Worm (Caenorhabditis elegans) whole organism, late embryonic: ENCODE results near the gene srb-19.

ENCODE experiments used
- C38D4.7 ChIP-seq: fragments of 200-800 bp; sonication (Bioruptor generic); optimal IDR thresholded peaks from 2 replicates; lab custom pipeline; 2018; ENCODE audit warnings: mild to moderate bottlenecking, missing genetic modification characterization, moderate library complexity, missing compliant biosample characterization
- F13H6.1 ChIP-seq: sonication (generic microtip); optimal IDR thresholded peaks from 2 replicates; lab custom pipeline; 2016; ENCODE audit warnings: missing genetic modification characterization, missing compliant biosample characterization
- K09A11.1 ChIP-seq: sonication (generic microtip); optimal IDR thresholded peaks from 2 replicates; lab custom pipeline; 2017; ENCODE audit warnings: antibody characterized with exemption, mild to moderate bottlenecking, missing genetic modification characterization, missing compliant biosample characterization; ENCODE audit not compliant: insufficient read depth
- T23F11.4 ChIP-seq: fragments of 200-800 bp; sonication (Bioruptor generic); optimal IDR thresholded peaks from 2 replicates; lab custom pipeline; 2018; ENCODE audit warnings: mild to moderate bottlenecking, missing genetic modification characterization, missing compliant biosample characterization
- Y22D7AL.16 ChIP-seq: sonication (generic microtip); optimal IDR thresholded peaks from 2 replicates; lab custom pipeline; 2016; ENCODE audit warnings: missing genetic modification characterization, missing compliant biosample characterization
- ahr-1 ChIP-seq: sonication (generic microtip); optimal IDR thresholded peaks from 2 replicates; lab custom pipeline; 2016; ENCODE audit warnings: missing genetic modification characterization, missing compliant biosample characterization
- ama-1 ChIP-seq: fragments of 150-350 bp; optimal IDR thresholded peaks from 2 replicates; lab custom pipeline; 2014
- ceh-19 ChIP-seq: fragments of 200-800 bp; sonication (Bioruptor generic); optimal IDR thresholded peaks from 2 replicates; lab custom pipeline; 2018; ENCODE audit warnings: mild to moderate bottlenecking, missing genetic modification characterization, missing compliant biosample characterization
- ceh-22 ChIP-seq: sonication (generic microtip); optimal IDR thresholded peaks from 2 replicates; lab custom pipeline; 2017; ENCODE audit warnings: missing biosample characterization, missing genetic modification characterization
- ceh-34 ChIP-seq: sonication (generic microtip); optimal IDR thresholded peaks from 2 replicates; lab custom pipeline; 2016; ENCODE audit warnings: mild to moderate bottlenecking, missing genetic modification characterization, missing compliant biosample characterization
- ceh-45 ChIP-seq: fragments of 200-800 bp; sonication (Bioruptor generic); IDR thresholded peaks from 2 replicates; pipeline ENCODE4 v1.3.6; 2022; ENCODE audit warnings: missing genetic modification reagents, missing genetic modification characterization, missing compliant biosample characterization
- ceh-48 ChIP-seq: sonication (generic microtip); optimal IDR thresholded peaks from 2 replicates; lab custom pipeline; 2016; ENCODE audit warnings: missing genetic modification characterization, inconsistent platforms, missing compliant biosample characterization
- ceh-9 ChIP-seq: sonication (generic microtip); optimal IDR thresholded peaks from 2 replicates; lab custom pipeline; 2016; ENCODE audit warnings: mild to moderate bottlenecking, missing genetic modification characterization, inconsistent platforms, missing compliant biosample characterization
- che-1 ChIP-seq: sonication (generic microtip); optimal IDR thresholded peaks from 2 replicates; lab custom pipeline; 2016; ENCODE audit warnings: mild to moderate bottlenecking, missing genetic modification characterization, missing compliant biosample characterization
- eyg-1 ChIP-seq: sonication (generic microtip); optimal IDR thresholded peaks from 2 replicates; lab custom pipeline; 2016; ENCODE audit warnings: missing genotype, missing genetic modification characterization, missing compliant biosample characterization
- fax-1 ChIP-seq: sonication (generic microtip); optimal IDR thresholded peaks from 2 replicates; lab custom pipeline; 2016; ENCODE audit warnings: missing genotype, missing genetic modification characterization, missing compliant biosample characterization
- gmeb-2 ChIP-seq: sonication (generic microtip); optimal IDR thresholded peaks from 2 replicates; lab custom pipeline; 2016; ENCODE audit warnings: missing genetic modification characterization, inconsistent platforms, missing compliant biosample characterization
- hlh-13 ChIP-seq: fragments of 200-800 bp; sonication (Bioruptor generic); optimal IDR thresholded peaks from 2 replicates; lab custom pipeline; 2018; ENCODE audit warnings: mild to moderate bottlenecking, missing genetic modification characterization, missing compliant biosample characterization
- hlh-15 ChIP-seq: sonication (generic microtip); optimal IDR thresholded peaks from 2 replicates; lab custom pipeline; 2016; ENCODE audit warnings: missing genetic modification characterization, missing compliant biosample characterization
- hlh-30 ChIP-seq: sonication (generic microtip); optimal IDR thresholded peaks from 2 replicates; lab custom pipeline; 2017; ENCODE audit warnings: antibody characterized with exemption, missing genetic modification characterization, missing compliant biosample characterization; ENCODE audit not compliant: insufficient read depth
- mec-3 ChIP-seq: sonication (generic microtip); optimal IDR thresholded peaks from 2 replicates; lab custom pipeline; 2016; ENCODE audit warnings: borderline replicate concordance, missing genetic modification characterization, missing compliant biosample characterization
- nhr-11 ChIP-seq: fragments of 150-350 bp; optimal IDR thresholded peaks from 2 replicates; lab custom pipeline; 2014; ENCODE audit warnings: missing biosample characterization, missing genetic modification characterization
- odd-2 ChIP-seq: sonication (generic microtip); optimal IDR thresholded peaks from 2 replicates; lab custom pipeline; 2017; ENCODE audit warnings: antibody characterized with exemption, mild to moderate bottlenecking, missing genetic modification characterization, missing compliant biosample characterization
- pha-2 ChIP-seq: sonication (generic microtip); optimal IDR thresholded peaks from 2 replicates; lab custom pipeline; 2017; ENCODE audit warnings: mild to moderate bottlenecking, missing genetic modification characterization, missing compliant biosample characterization
- pqm-1 ChIP-seq: sonication (generic microtip); optimal IDR thresholded peaks from 2 replicates; lab custom pipeline; 2016; ENCODE audit warnings: missing genetic modification characterization, missing compliant biosample characterization
- sdc-2 ChIP-seq: sonication (generic microtip); optimal IDR thresholded peaks from 2 replicates; lab custom pipeline; 2016; ENCODE audit warnings: missing genotype, missing genetic modification characterization, missing compliant biosample characterization
- sox-4 ChIP-seq: sonication (generic microtip); optimal IDR thresholded peaks from 2 replicates; lab custom pipeline; 2017; ENCODE audit warnings: mild to moderate bottlenecking, missing genetic modification characterization, inconsistent platforms, missing compliant biosample characterization
- syd-9 ChIP-seq: sonication (generic microtip); optimal IDR thresholded peaks from 2 replicates; lab custom pipeline; 2016; ENCODE audit warnings: mild to moderate bottlenecking, missing genetic modification characterization, moderate library complexity, missing compliant biosample characterization
- tbx-2 ChIP-seq: sonication (generic microtip); optimal IDR thresholded peaks from 2 replicates; lab custom pipeline; 2016; ENCODE audit warnings: missing genetic modification characterization, missing compliant biosample characterization
- unc-42 ChIP-seq: sonication (generic microtip); optimal IDR thresholded peaks from 2 replicates; lab custom pipeline; 2016; ENCODE audit warnings: missing genotype, missing genetic modification characterization, missing compliant biosample characterization
- unc-55 ChIP-seq: sonication (generic microtip); optimal IDR thresholded peaks from 2 replicates; lab custom pipeline; 2017; ENCODE audit warnings: missing biosample characterization, missing genetic modification reagents, missing genetic modification characterization
- zip-5 ChIP-seq: sonication (generic microtip); optimal IDR thresholded peaks from 2 replicates; lab custom pipeline; 2016; ENCODE audit warnings: missing genetic modification characterization, missing compliant biosample characterization

The srb-19 gene

DNA sequence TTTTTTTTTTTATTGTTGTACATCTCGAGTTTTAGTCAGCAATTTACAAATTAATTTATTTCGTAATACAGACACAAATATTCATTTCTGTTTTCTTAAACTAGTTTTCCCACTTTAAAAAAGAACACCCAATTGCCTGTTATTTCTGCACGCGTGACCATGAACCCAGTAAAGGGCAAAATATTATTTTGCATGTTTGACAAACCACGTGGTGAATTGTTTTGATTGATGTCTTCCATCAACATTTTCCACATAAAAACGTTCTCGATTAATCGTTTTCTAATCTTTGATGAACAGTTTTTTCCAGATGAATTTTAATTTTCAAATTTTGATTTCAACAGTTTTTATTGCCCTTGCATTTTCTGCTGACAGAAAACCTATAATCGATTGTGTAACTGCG is 5.7 kb upstream of the srb-19 start, which contains the start of gene C54F6.18:
TSS of gene C54F6.18 (plus strand) at position 301 of the 400 bp plus-strand sequence.
- TF ChIP-seq ceh-9 (tag; lab: Kevin White, UChicago) (no peak), sox-4 (tag; lab: Kevin White, UChicago) (no peak), che-1 (tag; lab: Kevin White, UChicago) (no peak), hlh-15 (tag; lab: Kevin White, UChicago) (no peak), sdc-2 (tag; lab: Kevin White, UChicago) (no peak), unc-55 (GFP tag; lab: Kevin White, UChicago) (no peak), ceh-34 (tag; lab: Kevin White, UChicago) (no peak)

DNA sequence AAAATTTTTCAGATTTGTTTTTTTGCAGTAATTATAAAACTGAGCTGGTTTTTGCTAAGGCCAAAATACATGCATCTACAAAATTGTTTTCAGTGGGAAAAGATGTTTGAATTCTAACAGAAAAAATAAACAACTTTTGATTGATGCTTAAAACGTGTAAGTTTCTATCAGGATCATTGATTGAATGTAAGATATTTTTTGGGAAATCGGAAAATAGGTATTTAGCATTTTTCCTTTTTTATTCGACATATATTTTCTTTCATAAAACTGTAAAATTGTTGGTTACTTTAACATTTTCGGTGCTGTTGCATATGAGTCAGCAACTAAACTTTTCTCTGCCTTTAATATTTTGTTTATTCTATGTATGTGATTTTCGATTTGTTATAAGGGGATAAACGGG is 4.5 kb upstream of the srb-19 start, which contains the start of gene C54F6.20:
TSS of gene C54F6.20 (plus strand) at position 301 of the 400 bp plus-strand sequence.
- no peak for TF ChIP-seq K09A11.1 (tag; lab: Kevin White, UChicago)
- no peak for TF ChIP-seq ama-1
- TF ChIP-seq zip-5 (tag; lab: Kevin White, UChicago): no peak
- TF ChIP-seq, all 69 proteins: peak for 0

DNA sequence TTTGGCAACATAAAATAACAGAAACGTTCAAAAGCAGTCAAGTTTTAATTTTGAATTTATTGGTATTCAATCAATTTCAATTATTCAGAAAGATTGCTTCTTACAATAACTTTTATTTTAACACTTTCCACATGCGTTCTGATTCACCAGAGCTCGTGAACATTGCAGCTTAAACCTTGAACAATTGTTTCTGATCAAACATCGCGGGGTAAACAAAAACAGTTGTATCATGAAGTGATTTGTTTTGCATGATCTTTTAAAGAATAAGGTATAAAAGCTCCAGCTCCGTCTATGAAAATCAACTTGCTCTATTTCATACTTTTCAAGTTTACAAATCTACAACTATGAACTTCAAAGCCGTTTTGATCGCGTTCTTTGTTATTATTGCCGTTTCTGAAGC is 3.4 kb upstream of the srb-19 start, which contains the start of gene C54F6.6:
TSS of gene C54F6.6 (plus strand) at position 301 of the 400 bp plus-strand sequence.
- TF ChIP-seq syd-9 (tag; lab: Kevin White, UChicago): no peak
- TF ChIP-seq ceh-48 (tag; lab: Kevin White, UChicago): no peak
- no peak for TF ChIP-seq unc-42 (tag; lab: Kevin White, UChicago)
- no peak for TF ChIP-seq gmeb-2 (tag; lab: Kevin White, UChicago)
- no peak for TF ChIP-seq fax-1
- TF ChIP-seq odd-2 (tag; lab: Kevin White, UChicago): no peak
- TF ChIP-seq ama-1: no peak
- no peak for TF ChIP-seq K09A11.1 (tag; lab: Kevin White, UChicago)
- TF ChIP-seq mec-3: no peak
- no peak for TF ChIP-seq ceh-34 (tag; lab: Kevin White, UChicago)
- no peak for TF ChIP-seq eyg-1 (tag; lab: Kevin White, UChicago)
- TF ChIP-seq pqm-1 (tag; lab: Kevin White, UChicago): no peak
- TF ChIP-seq nhr-11 (tag; lab: Kevin White, UChicago): no peak
- no peak for TF ChIP-seq C38D4.7
- no peak for TF ChIP-seq tbx-2 (tag; lab: Kevin White, UChicago)
- TF ChIP-seq ceh-22 (tag; lab: Kevin White, UChicago): no peak
- no peak for TF ChIP-seq T23F11.4
- no peak for TF ChIP-seq zip-5 (tag; lab: Kevin White, UChicago)
- no peak for TF ChIP-seq hlh-13 (GFP tag; lab: Kevin White, UChicago)
- no peak for TF ChIP-seq pha-2 (tag; lab: Kevin White, UChicago)

DNA sequence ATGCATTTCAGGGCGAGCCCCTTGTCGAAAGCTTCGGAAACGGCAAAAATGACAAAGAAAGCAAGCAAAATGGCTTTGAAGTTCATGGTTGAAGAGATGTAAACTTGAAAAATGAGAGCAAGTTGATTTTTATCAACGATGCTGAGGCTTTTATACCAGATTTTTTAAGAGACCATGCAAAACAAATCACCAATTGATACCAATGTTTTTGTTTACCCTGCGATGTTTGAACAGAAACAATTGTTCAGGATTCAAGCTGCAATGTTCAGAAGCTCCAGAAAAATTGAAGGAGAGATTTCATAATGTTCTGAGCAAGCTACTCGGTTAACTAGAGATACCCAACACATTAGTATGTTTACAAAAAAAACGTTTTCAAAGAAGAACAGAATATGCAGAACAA is 2.3 kb upstream of the srb-19 start, which contains the start of gene C54F6.15:
TSS of gene C54F6.15 (minus strand) at position 101 of the 400 bp plus-strand sequence.
- TF ChIP-seq mec-3 (no peak), F13H6.1 (no peak), ceh-19 (GFP tag; lab: Kevin White, UChicago) (no peak), ceh-9 (tag; lab: Kevin White, UChicago) (no peak), ahr-1 (no peak), Y22D7AL.16 (no peak), syd-9 (tag; lab: Kevin White, UChicago) (no peak)
- TF ChIP-seq, all 69 proteins: peak for 0

- no peak for TF ChIP-seq sdc-2 (tag; lab: Kevin White, UChicago)
- no peak for TF ChIP-seq odd-2 (tag; lab: Kevin White, UChicago)
- no peak for TF ChIP-seq ceh-45 (GFP tag; lab: Robert Waterston, UW)
- TF ChIP-seq hlh-30: no peak
- no peak for TF ChIP-seq gmeb-2 (tag; lab: Kevin White, UChicago)
- TF ChIP-seq, all 69 proteins: peak for 0
Measured at ce11 chrV:7521304-7521703, 1.3 kb upstream of the srb-19 start.
